Fruit fly (Drosophila melanogaster): ENCODE measurements around the gene CCT2.

Gene CCT2

DNA sequence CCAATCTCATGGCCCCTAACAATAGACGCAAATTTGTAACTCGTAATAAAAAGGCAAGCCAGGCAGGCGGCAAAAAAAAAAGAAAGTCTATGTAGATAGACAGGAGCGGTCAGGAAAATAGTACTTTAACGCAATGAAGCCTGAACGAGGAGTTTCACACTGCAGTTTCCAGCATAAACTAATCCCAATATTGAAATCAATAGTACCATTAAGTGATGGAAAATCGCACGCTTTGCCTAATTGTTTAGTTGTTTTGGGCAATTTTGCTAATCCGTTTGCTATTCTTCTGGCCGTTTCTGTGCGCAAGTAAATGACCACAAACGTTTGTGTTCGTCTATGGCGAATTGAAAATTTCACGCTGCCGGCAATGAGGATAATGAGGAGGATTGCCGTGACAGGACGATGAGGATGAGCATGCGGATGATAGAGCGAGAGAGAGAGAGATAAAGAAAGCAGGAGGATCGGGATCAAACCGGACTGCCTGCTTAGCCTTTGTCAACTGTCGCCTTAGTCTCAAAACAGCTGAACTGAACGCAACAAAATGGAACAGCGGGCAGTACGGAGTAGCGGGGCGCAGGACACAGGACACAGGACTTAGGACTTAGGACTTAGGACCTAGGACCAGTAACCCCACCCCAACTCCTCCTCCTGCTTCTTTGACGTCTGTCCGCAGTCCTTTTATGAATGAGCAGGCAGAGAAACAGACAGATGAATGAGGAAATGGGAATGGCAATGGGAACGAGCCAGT lies 38.1 kb downstream of the CCT2 start (continued):
- peak; percentile 37 for TF ChIP-seq Sox102F (GFP tag; optimal IDR thresholded peaks at IDR 0.05)
- no peak for TF ChIP-seq CG9609 (GFP tag; optimal IDR thresholded peaks at IDR 0.05)
- TF ChIP-seq CG9727 (GFP tag; optimal IDR thresholded peaks at IDR 0.05) = no peak
- peak; percentile 56 for TF ChIP-seq Kr (GFP tag; optimal IDR thresholded peaks at IDR 0.05)
- TF ChIP-seq kni (GFP tag; optimal IDR thresholded peaks at IDR 0.05) = peak; percentile 60
- TF ChIP-seq fd96Cb (tag; optimal IDR thresholded peaks at IDR 0.05) = peak; percentile 16
- TF ChIP-seq CG18599 (GFP tag; optimal IDR thresholded peaks at IDR 0.05) = peak; percentile 51
- no peak for TF ChIP-seq CG9215 (GFP tag; IDR thresholded peaks at IDR 0.05)
- peak; percentile 17 for TF ChIP-seq CG17359 (tag; optimal IDR thresholded peaks at IDR 0.05)
- TF ChIP-seq CG12391 (tag; optimal IDR thresholded peaks at IDR 0.05) = peak; percentile 14
- TF ChIP-seq tll (GFP tag; optimal IDR thresholded peaks at IDR 0.05) = peak in 1 of 2 experiments; percentile 54
- TF ChIP-seq Drgx (GFP tag; IDR thresholded peaks at IDR 0.05) = 0 out of 2 replicates have a peak, but pooled peaks have one; percentile 12
- TF ChIP-seq D (optimal IDR thresholded peaks at IDR 0.05) = peak; percentile 85
- no peak for TF ChIP-seq D (GFP tag; optimal IDR thresholded peaks at IDR 0.05)
- 0 out of 2 replicates have a peak, but pooled peaks have one; percentile 22 for TF ChIP-seq Ada2b (GFP tag; IDR thresholded peaks at IDR 0.05)
- no peak for TF ChIP-seq prd (optimal IDR thresholded peaks at IDR 0.05)
- TF ChIP-seq prd (GFP tag; IDR thresholded peaks at IDR 0.05) = peak; percentile 64; the same call in 2 of the 3 replicates
- no peak for TF ChIP-seq pan (optimal IDR thresholded peaks at IDR 0.05)
- peak in 1 of 2 experiments; percentile 31 for TF ChIP-seq pan (GFP tag; optimal IDR thresholded peaks at IDR 0.05 in 1 of 2, IDR thresholded peaks at IDR 0.05 in 1 of 2)
- 0 out of 2 replicates have a peak, but pooled peaks have one; percentile 17 for TF ChIP-seq sisA (GFP tag; IDR thresholded peaks at IDR 0.05)
- peak in 1 of 2 experiments; percentile 20 for TF ChIP-seq bsh (GFP tag; optimal IDR thresholded peaks at IDR 0.05)
- TF ChIP-seq Lhr (GFP tag; optimal IDR thresholded peaks at IDR 0.05) = no peak
- TF ChIP-seq zen (tag; optimal IDR thresholded peaks at IDR 0.05) = peak; percentile 92
- TF ChIP-seq mam (GFP tag; optimal IDR thresholded peaks at IDR 0.05) = peak; percentile 11
- 0 out of 2 replicates have a peak, but pooled peaks have one; percentile 12 for TF ChIP-seq esg (GFP tag; conservative IDR thresholded peaks at IDR 0.05)
- peak; percentile 20 for TF ChIP-seq Fer3 (tag; optimal IDR thresholded peaks at IDR 0.05)
- TF ChIP-seq pros (GFP tag; optimal IDR thresholded peaks at IDR 0.05) = peak; percentile 95
- TF ChIP-seq Ssrp (tag; optimal IDR thresholded peaks at IDR 0.05) = peak; percentile 36
- no peak for TF ChIP-seq Vsx1 (GFP tag; optimal IDR thresholded peaks at IDR 0.05)
- TF ChIP-seq Blimp-1 (GFP tag; optimal IDR thresholded peaks at IDR 0.05) = peak; percentile 9
- TF ChIP-seq lbe (GFP tag; optimal IDR thresholded peaks at IDR 0.05) = no peak
- no peak for TF ChIP-seq ERR (GFP tag; optimal IDR thresholded peaks at IDR 0.05)
- TF ChIP-seq Meics (GFP tag; optimal IDR thresholded peaks at IDR 0.05) = peak; percentile 12
- peak; percentile 6 for TF ChIP-seq PHDP (tag; optimal IDR thresholded peaks at IDR 0.05)
- peak; percentile 31 for TF ChIP-seq phol (tag; optimal IDR thresholded peaks at IDR 0.05)
- TF ChIP-seq Hr51 (GFP tag; optimal IDR thresholded peaks at IDR 0.05) = peak in 1 of 2 experiments; percentile 26
- peak; percentile 33 for TF ChIP-seq Oli (tag; optimal IDR thresholded peaks at IDR 0.05)
- TF ChIP-seq grau (tag; optimal IDR thresholded peaks at IDR 0.05) = peak; percentile 5
- TF ChIP-seq vnd (GFP tag; IDR thresholded peaks at IDR 0.05; ENCODE audit: partially characterized antibody) = no peak
- TF ChIP-seq tio (GFP tag; optimal IDR thresholded peaks at IDR 0.05) = peak; percentile 15
- TF ChIP-seq Mad (GFP tag; optimal IDR thresholded peaks at IDR 0.05) = no peak
- TF ChIP-seq usp (GFP tag; optimal IDR thresholded peaks at IDR 0.05) = no peak
- TF ChIP-seq hkb (optimal IDR thresholded peaks at IDR 0.05) = no peak
- peak; percentile 21; the same call in 1 of the 2 replicates for TF ChIP-seq hkb (GFP tag; IDR thresholded peaks at IDR 0.05)
- peak; percentile 20 for TF ChIP-seq CG2712 (tag; optimal IDR thresholded peaks at IDR 0.05)
- peak; percentile 23 for TF ChIP-seq unpg (GFP tag; optimal IDR thresholded peaks at IDR 0.05)
- peak; percentile 7; the same call in 1 of the 3 replicates for TF ChIP-seq ken (GFP tag; IDR thresholded peaks at IDR 0.05)
- peak; percentile 1 for TF ChIP-seq CG7786 (GFP tag; optimal IDR thresholded peaks at IDR 0.05)
